Worm (Caenorhabditis elegans) whole organism, L2 larva: Measurements from ENCODE around the gene T05A1.5.

ENCODE experiments used
- C34F6.9 ChIP-seq: fragments of 150-350 bp; optimal IDR thresholded peaks from 2 replicates; lab custom pipeline; 2014; ENCODE audit warnings: missing biosample characterization, missing genetic modification characterization
- F13H6.1 ChIP-seq: sonication (generic microtip); optimal IDR thresholded peaks from 2 replicates; lab custom pipeline; 2016; ENCODE audit warnings: missing genetic modification characterization, missing compliant biosample characterization
- Y55F3AM.14 ChIP-seq: fragments of 200-800 bp; sonication (Bioruptor generic); optimal IDR thresholded peaks from 2 replicates; lab custom pipeline; 2018; ENCODE audit warnings: mild to moderate bottlenecking, missing genetic modification characterization, missing compliant biosample characterization
- ZK546.5 ChIP-seq: sonication (generic microtip); optimal IDR thresholded peaks from 2 replicates; lab custom pipeline; 2017; ENCODE audit warnings: missing biosample characterization, missing genetic modification characterization
- alr-1 ChIP-seq: fragments of 150-350 bp; optimal IDR thresholded peaks from 2 replicates; lab custom pipeline; 2014; ENCODE audit warnings: missing biosample characterization, missing genetic modification characterization
- aly-2 ChIP-seq: fragments of 150-350 bp; optimal IDR thresholded peaks from 2 replicates; lab custom pipeline; 2014; ENCODE audit warnings: missing biosample characterization, missing genetic modification characterization
- ama-1 ChIP-seq: fragments of 150-350 bp; optimal IDR thresholded peaks from 2 replicates; lab custom pipeline; 2018; ENCODE audit warnings: inconsistent platforms
- blmp-1 ChIP-seq: sonication (generic microtip); optimal IDR thresholded peaks from 2 replicates; lab custom pipeline; 2017; ENCODE audit warnings: missing genetic modification characterization, mild to moderate bottlenecking, missing compliant biosample characterization, antibody characterized with exemption, moderate library complexity; ENCODE audit not compliant: insufficient read depth
- ceh-16 ChIP-seq: fragments of 150-350 bp; optimal IDR thresholded peaks from 2 replicates; lab custom pipeline; 2014; ENCODE audit warnings: missing biosample characterization, missing genetic modification characterization
- ceh-82 ChIP-seq: fragments of 150-350 bp; optimal IDR thresholded peaks from 2 replicates; lab custom pipeline; 2014; ENCODE audit warnings: missing biosample characterization, missing genetic modification characterization
- crh-2 ChIP-seq: sonication (generic microtip); optimal IDR thresholded peaks from 2 replicates; lab custom pipeline; 2017; ENCODE audit warnings: missing biosample characterization, missing genetic modification characterization
- dmd-4 ChIP-seq: sonication (generic microtip); optimal IDR thresholded peaks from 2 replicates; lab custom pipeline; 2017; ENCODE audit warnings: missing biosample characterization, missing genetic modification characterization
- egl-27 ChIP-seq: sonication (generic microtip); optimal IDR thresholded peaks from 3 replicates; lab custom pipeline; 2017; ENCODE audit warnings: missing biosample characterization, missing genetic modification reagents, missing genetic modification characterization
- fos-1 ChIP-seq: fragments of 150-350 bp; optimal IDR thresholded peaks from 2 replicates; lab custom pipeline; 2014; ENCODE audit warnings: missing biosample characterization, missing genetic modification characterization
- gmeb-1 ChIP-seq: fragments of 150-350 bp; optimal IDR thresholded peaks from 2 replicates; lab custom pipeline; 2014; ENCODE audit warnings: missing biosample characterization, missing genetic modification characterization
- lin-11 ChIP-seq: fragments of 150-350 bp; sonication (generic microtip); optimal IDR thresholded peaks from 2 replicates; lab custom pipeline; 2014; ENCODE audit warnings: missing biosample characterization, missing genetic modification characterization, inconsistent platforms, mixed read lengths
- lin-13 ChIP-seq: fragments of 150-350 bp; optimal IDR thresholded peaks from 2 replicates; lab custom pipeline; 2014; ENCODE audit warnings: missing biosample characterization, missing genetic modification reagents, missing genetic modification characterization
- lsy-2 ChIP-seq, 2 experiments: fragments of 150-350 bp in 1 of 2; sonication (generic microtip) in 1 of 2; optimal IDR thresholded peaks; 2 replicates each; lab custom pipeline; 2014 to 2017; ENCODE audit warnings: missing biosample characterization in 2 of 2, missing genetic modification characterization in 2 of 2
- mdl-1 ChIP-seq, 2 experiments: fragments of 150-350 bp in 1 of 2; sonication (generic microtip) in 1 of 2; optimal IDR thresholded peaks; 2 replicates each; lab custom pipeline; 2017; ENCODE audit warnings: missing biosample characterization in 2 of 2, missing genetic modification characterization in 2 of 2
- nhr-10 ChIP-seq: sonication (generic microtip); optimal IDR thresholded peaks from 2 replicates; lab custom pipeline; 2017; ENCODE audit warnings: missing biosample characterization, missing genetic modification characterization
- nhr-11 ChIP-seq: fragments of 150-350 bp; optimal IDR thresholded peaks from 2 replicates; lab custom pipeline; 2014; ENCODE audit warnings: missing biosample characterization, missing genetic modification characterization
- nhr-12 ChIP-seq: fragments of 150-350 bp; optimal IDR thresholded peaks from 2 replicates; lab custom pipeline; 2014; ENCODE audit warnings: missing biosample characterization, missing genetic modification characterization
- nhr-129 ChIP-seq: fragments of 150-350 bp; optimal IDR thresholded peaks from 2 replicates; lab custom pipeline; 2014; ENCODE audit warnings: missing biosample characterization, missing genetic modification characterization
- nhr-21 ChIP-seq: fragments of 150-350 bp; optimal IDR thresholded peaks from 2 replicates; lab custom pipeline; 2014; ENCODE audit warnings: missing biosample characterization, missing genetic modification characterization
- nhr-23 ChIP-seq: fragments of 150-350 bp; optimal IDR thresholded peaks from 2 replicates; lab custom pipeline; 2014; ENCODE audit warnings: missing biosample characterization, missing genetic modification reagents, missing genetic modification characterization
- nhr-237 ChIP-seq: fragments of 150-350 bp; optimal IDR thresholded peaks from 2 replicates; lab custom pipeline; 2014; ENCODE audit warnings: missing biosample characterization, missing genetic modification characterization
- nhr-25 ChIP-seq: fragments of 150-350 bp; sonication (generic microtip); optimal IDR thresholded peaks from 3 replicates; lab custom pipeline; 2014; ENCODE audit warnings: missing biosample characterization, missing genetic modification characterization
- nhr-6 ChIP-seq: fragments of 150-350 bp; optimal IDR thresholded peaks from 2 replicates; lab custom pipeline; 2014; ENCODE audit warnings: missing biosample characterization, missing genetic modification characterization
- peb-1 ChIP-seq: fragments of 150-350 bp; optimal IDR thresholded peaks from 2 replicates; lab custom pipeline; 2014; ENCODE audit warnings: missing biosample characterization, missing genetic modification characterization
- skn-1 ChIP-seq: sonication (generic microtip); optimal IDR thresholded peaks from 2 replicates; lab custom pipeline; 2017; ENCODE audit warnings: missing biosample characterization, missing genetic modification characterization
- sma-3 ChIP-seq: sonication (generic microtip); optimal IDR thresholded peaks from 2 replicates; lab custom pipeline; 2016; ENCODE audit warnings: missing genetic modification reagents, missing genetic modification characterization, missing compliant biosample characterization
- sma-9 ChIP-seq, 2 experiments: fragments of 150-350 bp in 1 of 2; sonication (generic microtip) in 1 of 2; optimal IDR thresholded peaks; 2 replicates each; lab custom pipeline; 2014 to 2016; ENCODE audit warnings: missing genetic modification characterization in 2 of 2, mild to moderate bottlenecking in 1 of 2, missing biosample characterization in 1 of 2, missing compliant biosample characterization in 1 of 2, missing genetic modification reagents in 1 of 2, moderate library complexity in 1 of 2
- snpc-4 ChIP-seq: fragments of 150-350 bp; optimal IDR thresholded peaks from 2 replicates; lab custom pipeline; 2014; ENCODE audit warnings: missing biosample characterization, missing genetic modification characterization
- unc-39 ChIP-seq: fragments of 150-350 bp; optimal IDR thresholded peaks from 2 replicates; lab custom pipeline; 2014; ENCODE audit warnings: missing biosample characterization, missing genetic modification characterization
- unc-55 ChIP-seq: fragments of 150-350 bp; sonication (generic microtip); optimal IDR thresholded peaks from 3 replicates; lab custom pipeline; 2014; ENCODE audit warnings: missing biosample characterization, missing genetic modification reagents, missing genetic modification characterization
- zag-1 ChIP-seq: fragments of 150-350 bp; optimal IDR thresholded peaks from 2 replicates; lab custom pipeline; 2014; ENCODE audit warnings: missing biosample characterization, missing genetic modification characterization
- ztf-1 ChIP-seq: fragments of 200-800 bp; sonication (Bioruptor generic); conservative IDR thresholded peaks from 2 replicates; pipeline ENCODE4 v1.3.6; 2022; ENCODE audit warnings: missing genetic modification characterization, missing compliant biosample characterization
- ztf-4 ChIP-seq: fragments of 150-350 bp; optimal IDR thresholded peaks from 2 replicates; lab custom pipeline; 2014; ENCODE audit warnings: missing biosample characterization, missing genetic modification characterization

T05A1.5 gene

DNA sequence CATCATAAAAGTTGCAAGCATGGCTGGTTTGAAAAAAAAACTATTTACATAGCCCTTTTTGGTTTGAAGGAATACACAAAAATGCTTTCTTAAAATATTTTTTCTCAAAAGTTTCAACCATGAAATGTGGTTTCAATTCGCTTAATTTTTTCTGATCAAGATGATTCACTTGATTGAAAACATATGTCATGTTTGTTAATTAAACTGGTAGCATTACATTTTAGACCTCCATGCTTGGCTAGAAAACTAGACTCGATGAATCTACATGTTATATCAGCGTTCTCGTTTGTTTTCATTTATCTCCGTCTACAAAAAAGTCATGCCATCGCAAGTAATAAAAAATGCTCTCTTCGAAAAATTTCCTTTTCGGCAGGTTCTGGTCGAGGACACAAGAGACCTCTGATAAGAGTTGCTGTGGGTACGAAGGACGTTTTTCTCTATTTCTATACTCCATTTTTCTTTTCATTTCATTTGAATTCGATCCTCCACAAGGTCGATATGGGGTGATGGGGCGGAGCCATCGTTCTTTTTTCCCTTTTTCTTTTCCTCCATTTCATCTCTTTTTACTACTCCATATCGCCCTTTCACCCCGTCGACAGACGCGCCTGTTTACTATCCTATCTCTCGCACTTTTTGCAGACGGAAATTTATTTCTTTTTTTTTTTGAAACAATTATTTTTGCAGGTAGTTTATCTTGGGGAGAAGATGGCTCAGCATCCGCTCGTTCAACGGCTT is 20.2 kb upstream of the T05A1.5 start, which contains the start of gene elo-1:
TSS of gene elo-1 (plus strand) at position 685 of the 735 bp plus-strand sequence.
- TF ChIP-seq ama-1 (no peak), zag-1 (tag; lab: Kevin White, UChicago) (no peak), nhr-6 (tag; lab: Kevin White, UChicago) (peak; percentile 12), skn-1 (tag; lab: Kevin White, UChicago) (no peak), nhr-11 (tag; lab: Kevin White, UChicago) (no peak), nhr-12 (no peak), sma-3 (GFP tag; lab: Kevin White, UChicago) (peak; percentile 61), unc-39 (tag; lab: Kevin White, UChicago) (no peak), ztf-1 (no peak), C34F6.9 (tag; lab: Kevin White, UChicago) (no peak), nhr-10 (tag; lab: Kevin White, UChicago) (no peak), ceh-16 (tag; lab: Kevin White, UChicago) (no peak), gmeb-1 (tag; lab: Kevin White, UChicago) (peak; percentile 57), nhr-25 (tag; lab: Kevin White, UChicago) (peak; percentile 34), F13H6.1 (tag; lab: Kevin White, UChicago) (peak; percentile 42), fos-1 (peak; percentile 80), nhr-237 (tag; lab: Kevin White, UChicago) (no peak), snpc-4 (tag; lab: Kevin White, UChicago) (no peak), blmp-1 (tag; lab: Kevin White, UChicago) (peak; percentile 82), ZK546.5 (tag; lab: Kevin White, UChicago) (no peak), aly-2 (tag; lab: Kevin White, UChicago) (no peak), lin-13 (peak; percentile 28), lin-11 (tag; lab: Kevin White, UChicago) (no peak), crh-2 (tag; lab: Kevin White, UChicago) (peak; percentile 64), nhr-23 (no peak), ceh-82 (tag; lab: Kevin White, UChicago) (no peak), mdl-1 (tag; optimal IDR thresholded peaks at IDR 0.05; lab: Kevin White, UChicago) (no peak), ztf-4 (tag; lab: Kevin White, UChicago) (no peak), sma-9 (GFP tag; optimal IDR thresholded peaks at IDR 0.05; lab: Kevin White, UChicago) (peak; percentile 69), sma-9 (tag; optimal IDR thresholded peaks at IDR 0.05; lab: Kevin White, UChicago) (no peak), lsy-2 (tag; optimal IDR thresholded peaks at IDR 0.05; lab: Kevin White, UChicago) (peak in 1 of 2 experiments; percentile 16), nhr-129 (tag; lab: Kevin White, UChicago) (peak; percentile 30), egl-27 (peak; percentile 27), unc-55 (GFP tag; lab: Kevin White, UChicago) (no peak), nhr-21 (no peak), Y55F3AM.14 (no peak), alr-1 (tag; lab: Kevin White, UChicago) (no peak), peb-1 (tag; lab: Kevin White, UChicago) (no peak)

DNA sequence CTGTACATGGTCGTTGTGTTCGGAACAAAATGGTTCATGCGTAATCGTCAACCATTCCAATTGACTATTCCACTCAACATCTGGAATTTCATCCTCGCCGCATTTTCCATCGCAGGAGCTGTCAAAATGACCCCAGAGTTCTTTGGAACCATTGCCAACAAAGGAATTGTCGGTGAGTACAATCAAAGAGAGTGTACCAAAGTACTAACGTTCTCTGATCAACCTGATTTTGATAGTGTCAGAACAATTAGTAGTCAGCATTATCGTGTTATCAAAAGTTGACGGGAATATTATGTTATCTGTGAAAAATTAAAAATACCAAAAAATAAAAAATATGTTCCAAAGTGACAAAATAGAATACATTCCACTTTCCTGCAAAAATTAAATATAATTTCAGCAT is 19.1 kb upstream of the T05A1.5 start:
- peak; percentile 5 for TF ChIP-seq fos-1
- TF ChIP-seq ceh-16 (tag; lab: Kevin White, UChicago) = no peak
- TF ChIP-seq ama-1 = no peak

DNA sequence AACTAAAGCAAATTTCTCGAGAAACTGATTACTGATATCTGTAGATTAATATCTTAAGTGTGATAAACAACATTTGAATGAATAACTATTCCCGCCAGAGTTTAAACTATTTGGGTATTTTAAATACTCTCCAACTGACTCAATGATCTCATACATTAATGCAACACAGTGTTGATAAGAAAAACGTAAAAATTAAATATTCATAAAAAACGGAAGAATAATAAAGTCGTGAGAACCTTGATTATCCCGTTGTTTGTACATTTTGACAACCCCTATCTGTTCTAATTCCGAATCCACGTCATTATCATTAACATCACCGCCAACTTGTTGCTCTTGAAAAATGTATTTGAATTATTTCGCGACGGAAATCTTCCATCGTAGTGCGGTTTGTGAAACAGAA is 16.4 kb upstream of the T05A1.5 start, which contains the start of gene elo-7:
TSS of gene elo-7 (plus strand) at position 301 of the 400 bp plus-strand sequence.
- TF ChIP-seq ceh-16 (tag; lab: Kevin White, UChicago) (no peak), dmd-4 (tag; lab: Kevin White, UChicago) (no peak), nhr-25 (tag; lab: Kevin White, UChicago) (no peak), blmp-1 (tag; lab: Kevin White, UChicago) (no peak), alr-1 (tag; lab: Kevin White, UChicago) (no peak), nhr-11 (tag; lab: Kevin White, UChicago) (no peak), F13H6.1 (tag; lab: Kevin White, UChicago) (no peak)
- TF ChIP-seq, all 48 proteins: peak for 0
